Worm (Caenorhabditis elegans): ENCODE results near the gene F56H9.8.

The F56H9.8 gene

DNA sequence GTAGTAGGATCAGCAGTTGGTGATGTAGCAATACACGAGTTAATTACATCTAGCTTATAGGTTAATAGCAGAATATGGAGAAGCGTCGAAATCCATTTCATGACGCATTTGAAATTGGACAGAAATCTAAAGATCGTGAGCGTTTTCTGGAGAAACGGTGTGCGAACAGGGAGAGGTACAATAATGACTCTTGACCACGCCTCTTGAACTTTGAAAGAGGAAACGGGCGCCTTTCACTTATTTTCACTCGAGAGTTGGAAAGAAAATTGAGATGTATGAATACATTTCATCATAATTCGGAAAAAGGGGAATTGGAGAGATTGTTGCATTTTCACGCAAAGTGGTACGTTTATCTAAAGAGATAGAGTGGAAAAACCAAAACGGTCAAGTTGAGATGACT lies 14.9 kb upstream of the F56H9.8 start, which contains the start of gene F56H9.6:
F56H9.6 (minus strand) TSS at position 101 of the 400 bp plus-strand sequence.
- no peak for TF ChIP-seq sem-4 (tag; optimal IDR thresholded peaks at IDR 0.05)
- no peak for TF ChIP-seq crh-2 (tag; optimal IDR thresholded peaks at IDR 0.05)
- no peak for TF ChIP-seq nhr-12 (tag; optimal IDR thresholded peaks at IDR 0.05)
- no peak for TF ChIP-seq nhr-10 (tag; optimal IDR thresholded peaks at IDR 0.05)
- TF ChIP-seq nhr-23 (tag; optimal IDR thresholded peaks at IDR 0.05): no peak
- TF ChIP-seq ztf-4 (tag; optimal IDR thresholded peaks at IDR 0.05): no peak
- TF ChIP-seq blmp-1 (tag; optimal IDR thresholded peaks at IDR 0.05; ENCODE audit: insufficient read depth): no peak
- no peak for TF ChIP-seq elt-3 (tag; optimal IDR thresholded peaks at IDR 0.05)
- TF ChIP-seq unc-55 (GFP tag; optimal IDR thresholded peaks at IDR 0.05): no peak
- TF ChIP-seq nhr-129 (tag; optimal IDR thresholded peaks at IDR 0.05): no peak
- TF ChIP-seq nhr-77 (tag; optimal IDR thresholded peaks at IDR 0.05): no peak
- no peak for TF ChIP-seq ZK546.5 (tag; optimal IDR thresholded peaks at IDR 0.05)

DNA sequence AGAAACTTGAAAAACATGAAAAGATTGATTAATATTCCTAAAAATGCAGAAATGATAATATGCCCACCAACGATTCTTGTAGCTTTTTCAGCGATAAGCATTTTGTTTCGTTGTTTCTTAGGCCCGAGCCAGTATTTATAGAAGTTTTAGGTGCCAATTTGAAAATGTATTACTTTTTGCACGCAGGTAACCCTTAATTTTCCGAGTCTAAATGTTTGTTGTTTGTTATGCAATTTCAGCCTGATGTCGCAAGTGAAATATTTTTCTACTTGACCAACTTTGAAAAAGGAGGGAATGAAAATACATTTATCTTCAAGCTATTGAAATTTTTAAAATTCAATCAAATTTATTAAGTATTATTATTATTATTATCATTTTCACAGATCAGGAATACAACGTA lies 12.6 kb upstream of the F56H9.8 start, which contains the start of gene srx-113:
srx-113 (minus strand) TSS at position 101 of the 400 bp plus-strand sequence.
- TF ChIP-seq lin-11 (tag; optimal IDR thresholded peaks at IDR 0.05) (no peak), alr-1 (tag; optimal IDR thresholded peaks at IDR 0.05) (no peak), nhr-77 (tag; optimal IDR thresholded peaks at IDR 0.05) (no peak), lin-13 (GFP tag; optimal IDR thresholded peaks at IDR 0.05) (no peak), nhr-237 (tag; optimal IDR thresholded peaks at IDR 0.05) (no peak), unc-62 (GFP tag; optimal IDR thresholded peaks at IDR 0.05) (no peak), sem-4 (tag; optimal IDR thresholded peaks at IDR 0.05) (no peak), ZK546.5 (tag; optimal IDR thresholded peaks at IDR 0.05) (no peak), sma-3 (GFP tag; optimal IDR thresholded peaks at IDR 0.05) (no peak), ceh-16 (tag; optimal IDR thresholded peaks at IDR 0.05) (no peak), fos-1 (tag; optimal IDR thresholded peaks at IDR 0.05) (no peak)

- TF ChIP-seq ztf-4 (tag; optimal IDR thresholded peaks at IDR 0.05): no peak
- no peak for TF ChIP-seq zag-1 (tag; optimal IDR thresholded peaks at IDR 0.05)
- no peak for TF ChIP-seq nhr-6 (tag; optimal IDR thresholded peaks at IDR 0.05)
- TF ChIP-seq ceh-16 (tag; optimal IDR thresholded peaks at IDR 0.05): no peak
- TF ChIP-seq elt-1 (tag; optimal IDR thresholded peaks at IDR 0.05): no peak
- TF ChIP-seq R02D3.7 (tag; optimal IDR thresholded peaks at IDR 0.05): no peak
- TF ChIP-seq snpc-4 (tag; optimal IDR thresholded peaks at IDR 0.05): no peak
- no peak for TF ChIP-seq mdl-1 (tag; optimal IDR thresholded peaks at IDR 0.05)
- no peak for TF ChIP-seq lin-11 (tag; optimal IDR thresholded peaks at IDR 0.05)
- no peak for TF ChIP-seq sma-9 (GFP tag; optimal IDR thresholded peaks at IDR 0.05)
- TF ChIP-seq sma-9 (tag; optimal IDR thresholded peaks at IDR 0.05): no peak
- TF ChIP-seq lin-13 (GFP tag; optimal IDR thresholded peaks at IDR 0.05): no peak
- no peak for TF ChIP-seq alr-1 (tag; optimal IDR thresholded peaks at IDR 0.05)
- no peak for TF ChIP-seq dmd-4 (tag; optimal IDR thresholded peaks at IDR 0.05)
Measured at ce11 chrV:12633046-12633445, 11.6 kb upstream of the F56H9.8 start.

ce11 chrV:12634050-12634449 lies 10.6 kb upstream of the F56H9.8 start:
- TF ChIP-seq lin-39 (tag; optimal IDR thresholded peaks at IDR 0.05) (no peak), dmd-4 (tag; optimal IDR thresholded peaks at IDR 0.05) (no peak), lin-13 (GFP tag; optimal IDR thresholded peaks at IDR 0.05) (no peak), sma-9 (GFP tag; optimal IDR thresholded peaks at IDR 0.05) (no peak), sma-9 (tag; optimal IDR thresholded peaks at IDR 0.05) (no peak), nhr-21 (tag; optimal IDR thresholded peaks at IDR 0.05) (no peak), skn-1 (tag; optimal IDR thresholded peaks at IDR 0.05) (no peak), ztf-4 (tag; optimal IDR thresholded peaks at IDR 0.05) (no peak)

DNA sequence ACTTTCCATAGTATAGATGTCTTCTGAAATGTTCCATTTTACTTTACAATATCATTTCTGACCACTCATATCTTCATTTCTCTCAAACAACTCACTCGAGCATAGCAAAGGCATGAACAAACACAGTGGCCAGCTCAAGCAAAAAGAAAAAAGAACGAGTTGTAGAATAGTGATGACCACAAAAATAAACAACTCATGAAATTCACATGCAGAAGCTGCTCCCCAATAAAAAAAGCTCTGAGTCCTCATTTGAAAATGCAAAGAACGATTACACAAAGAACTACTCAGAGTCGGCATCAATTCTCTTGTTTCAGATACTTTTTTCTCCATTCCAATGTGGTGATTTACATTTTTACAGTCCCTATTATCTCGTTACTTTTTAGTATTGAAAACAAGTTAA lies 9.9 kb upstream of the F56H9.8 start:
- no peak for TF ChIP-seq unc-55 (GFP tag; optimal IDR thresholded peaks at IDR 0.05)
- no peak for TF ChIP-seq ztf-1 (GFP tag; conservative IDR thresholded peaks at IDR 0.05)
- TF ChIP-seq crh-2 (tag; optimal IDR thresholded peaks at IDR 0.05): no peak
- no peak for TF ChIP-seq unc-62 (GFP tag; optimal IDR thresholded peaks at IDR 0.05)
- peak; percentile 55 for TF ChIP-seq sma-9 (GFP tag; optimal IDR thresholded peaks at IDR 0.05)
- TF ChIP-seq sma-9 (tag; optimal IDR thresholded peaks at IDR 0.05): no peak

DNA sequence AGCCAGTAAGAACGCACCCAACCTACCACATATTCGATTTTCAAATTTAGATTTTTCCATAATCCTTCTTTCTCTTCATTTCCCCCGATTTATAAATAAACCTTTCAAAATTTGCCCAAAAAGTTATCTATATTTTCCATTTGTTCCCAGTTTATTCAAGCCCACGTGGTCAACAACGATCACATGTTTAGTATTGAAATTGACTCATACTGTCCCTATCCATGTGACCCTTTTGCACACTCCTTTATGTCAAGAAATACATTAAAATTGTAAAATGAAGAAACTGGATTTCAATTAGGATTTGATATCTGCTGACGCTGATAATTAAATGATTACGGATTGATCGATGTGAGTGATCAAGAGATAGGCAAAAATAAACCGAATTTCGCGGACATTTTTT lies 9.4 kb upstream of the F56H9.8 start:
- TF ChIP-seq nhr-129 (tag; optimal IDR thresholded peaks at IDR 0.05) (peak; percentile 83), crh-2 (tag; optimal IDR thresholded peaks at IDR 0.05) (peak; percentile 42), mdl-1 (tag; optimal IDR thresholded peaks at IDR 0.05) (peak in 1 of 2 experiments; percentile 27), lin-13 (GFP tag; optimal IDR thresholded peaks at IDR 0.05) (no peak), skn-1 (tag; optimal IDR thresholded peaks at IDR 0.05) (no peak), ztf-4 (tag; optimal IDR thresholded peaks at IDR 0.05) (peak; percentile 4), lin-39 (tag; optimal IDR thresholded peaks at IDR 0.05) (no peak), lin-11 (tag; optimal IDR thresholded peaks at IDR 0.05) (no peak), ama-1 (optimal IDR thresholded peaks at IDR 0.05) (no peak), unc-62 (GFP tag; optimal IDR thresholded peaks at IDR 0.05) (no peak), gmeb-1 (tag; optimal IDR thresholded peaks at IDR 0.05) (peak; percentile 72), C34F6.9 (tag; optimal IDR thresholded peaks at IDR 0.05) (peak; percentile 63), blmp-1 (tag; optimal IDR thresholded peaks at IDR 0.05; ENCODE audit: insufficient read depth) (no peak), egl-27 (tag; optimal IDR thresholded peaks at IDR 0.05) (no peak), sma-9 (GFP tag; optimal IDR thresholded peaks at IDR 0.05) (peak; percentile 91), sma-9 (tag; optimal IDR thresholded peaks at IDR 0.05) (no peak), sma-3 (GFP tag; optimal IDR thresholded peaks at IDR 0.05) (peak; percentile 92), nhr-77 (tag; optimal IDR thresholded peaks at IDR 0.05) (no peak), sem-4 (tag; optimal IDR thresholded peaks at IDR 0.05) (no peak), mbf-1 (tag; optimal IDR thresholded peaks at IDR 0.05) (no peak), nhr-10 (tag; optimal IDR thresholded peaks at IDR 0.05) (no peak), lsy-2 (tag; optimal IDR thresholded peaks at IDR 0.05) (no peak), alr-1 (tag; optimal IDR thresholded peaks at IDR 0.05) (no peak), nhr-6 (tag; optimal IDR thresholded peaks at IDR 0.05) (no peak), nhr-21 (tag; optimal IDR thresholded peaks at IDR 0.05) (peak; percentile 22), elt-3 (tag; optimal IDR thresholded peaks at IDR 0.05) (no peak), ztf-11 (tag; optimal IDR thresholded peaks at IDR 0.05) (no peak)
